Worm (Caenorhabditis elegans) whole organism, L4 larva: Measurements from ENCODE around the gene W06G6.10.

Experiments used
- D1046.2 ChIP-seq: fragments of 200-800 bp; sonication (Bioruptor generic); IDR thresholded peaks from 2 replicates; pipeline ENCODE4 v1.3.6; 2022; ENCODE audit warnings: missing genetic modification characterization, missing compliant biosample characterization
- F26F4.8 ChIP-seq: fragments of 200-800 bp; sonication (Bioruptor generic); conservative IDR thresholded peaks from 2 replicates; pipeline ENCODE4 v1.3.6; 2022; ENCODE audit warnings: missing genetic modification characterization, missing compliant biosample characterization
- F37D6.2 ChIP-seq: sonication (generic microtip); optimal IDR thresholded peaks from 2 replicates; lab custom pipeline; 2016; ENCODE audit warnings: mild to moderate bottlenecking, missing genetic modification characterization, missing compliant biosample characterization
- F44E2.7 ChIP-seq: fragments of 200-800 bp; sonication (Bioruptor generic); IDR thresholded peaks from 2 replicates; pipeline ENCODE4 v2.1.2; 2022; ENCODE audit warnings: missing genetic modification characterization, missing compliant biosample characterization
- Y48G9A.11 ChIP-seq: fragments of 200-800 bp; sonication (Bioruptor generic); IDR thresholded peaks from 2 replicates; pipeline ENCODE4 v1.3.6; 2022; ENCODE audit warnings: missing genetic modification reagents, missing genetic modification characterization, missing compliant biosample characterization
- Y75B8A.6 ChIP-seq: fragments of 200-800 bp; sonication (Bioruptor generic); IDR thresholded peaks from 2 replicates; pipeline ENCODE4 v1.3.6; 2022; ENCODE audit warnings: missing genetic modification reagents, missing genetic modification characterization, missing compliant biosample characterization
- ZK546.5 ChIP-seq, 2 experiments: sonication (generic microtip); optimal IDR thresholded peaks; 2 replicates each; lab custom pipeline; 2017; ENCODE audit warnings: missing biosample characterization in 2 of 2, missing genetic modification characterization in 2 of 2
- arid-1 ChIP-seq: fragments of 200-800 bp; sonication (Bioruptor generic); conservative IDR thresholded peaks from 2 replicates; pipeline ENCODE4 v1.3.6; 2022; ENCODE audit warnings: missing genetic modification reagents, missing genetic modification characterization, missing compliant biosample characterization
- ceh-28 ChIP-seq: fragments of 150-350 bp; optimal IDR thresholded peaks from 2 replicates; lab custom pipeline; 2014; ENCODE audit warnings: missing biosample characterization, missing genetic modification reagents, missing genetic modification characterization
- ceh-32 ChIP-seq: sonication (generic microtip); optimal IDR thresholded peaks from 2 replicates; lab custom pipeline; 2016; ENCODE audit warnings: mild to moderate bottlenecking, missing genetic modification characterization, missing compliant biosample characterization; ENCODE audit not compliant: poor library complexity
- ces-1 ChIP-seq: fragments of 150-350 bp; sonication (generic microtip); optimal IDR thresholded peaks from 4 replicates; lab custom pipeline; 2014; ENCODE audit warnings: missing biosample characterization, missing genetic modification reagents, missing genetic modification characterization
- cey-2 ChIP-seq: sonication (generic microtip); optimal IDR thresholded peaks from 3 replicates; lab custom pipeline; 2017; ENCODE audit warnings: missing genetic modification characterization, mild to moderate bottlenecking, missing compliant biosample characterization, antibody characterized with exemption, borderline replicate concordance; ENCODE audit not compliant: insufficient read depth
- ctbp-1 ChIP-seq: fragments of 200-800 bp; sonication (Bioruptor generic); IDR thresholded peaks from 2 replicates; pipeline ENCODE4 v1.3.6; 2022; ENCODE audit warnings: missing genetic modification reagents, missing genetic modification characterization, missing compliant biosample characterization
- daf-19 ChIP-seq: fragments of 200-800 bp; sonication (Bioruptor generic); conservative IDR thresholded peaks from 2 replicates; pipeline ENCODE4 v1.3.6; 2022; ENCODE audit warnings: missing genetic modification characterization, missing compliant biosample characterization
- daf-8 ChIP-seq: fragments of 200-800 bp; sonication (Bioruptor generic); IDR thresholded peaks from 2 replicates; pipeline ENCODE4 v1.3.6; 2022; ENCODE audit warnings: missing genetic modification characterization, missing compliant biosample characterization
- dmd-9 ChIP-seq: fragments of 200-800 bp; sonication (Bioruptor generic); IDR thresholded peaks from 2 replicates; pipeline ENCODE4 v1.3.6; 2022; ENCODE audit warnings: missing genetic modification reagents, missing genetic modification characterization, missing compliant biosample characterization
- egl-27 ChIP-seq: sonication (generic microtip); optimal IDR thresholded peaks from 3 replicates; lab custom pipeline; 2017; ENCODE audit warnings: missing biosample characterization, missing genetic modification reagents, missing genetic modification characterization
- egl-43 ChIP-seq: fragments of 200-800 bp; sonication (Bioruptor generic); IDR thresholded peaks from 2 replicates; pipeline ENCODE4 v1.3.6; 2022; ENCODE audit warnings: missing genetic modification reagents, missing genetic modification characterization, missing compliant biosample characterization
- fkh-10 ChIP-seq: fragments of 150-350 bp; optimal IDR thresholded peaks from 2 replicates; lab custom pipeline; 2014; ENCODE audit warnings: missing biosample characterization, missing genetic modification reagents, missing genetic modification characterization
- fos-1 ChIP-seq: fragments of 150-350 bp; optimal IDR thresholded peaks from 2 replicates; lab custom pipeline; 2014; ENCODE audit warnings: missing biosample characterization, missing genetic modification characterization
- gei-8 ChIP-seq: fragments of 200-800 bp; sonication (Bioruptor generic); optimal IDR thresholded peaks from 2 replicates; lab custom pipeline; 2018; ENCODE audit warnings: mild to moderate bottlenecking, missing genetic modification characterization, missing compliant biosample characterization
- hlh-30 ChIP-seq: sonication (generic microtip); optimal IDR thresholded peaks from 2 replicates; lab custom pipeline; 2017; ENCODE audit warnings: antibody characterized with exemption, mild to moderate bottlenecking, missing genetic modification characterization, missing compliant biosample characterization; ENCODE audit not compliant: insufficient read depth
- lin-13 ChIP-seq: fragments of 150-350 bp; optimal IDR thresholded peaks from 2 replicates; lab custom pipeline; 2014; ENCODE audit warnings: missing biosample characterization, missing genetic modification reagents, missing genetic modification characterization
- lin-15B ChIP-seq: fragments of 150-350 bp; sonication (generic microtip); optimal IDR thresholded peaks from 3 replicates; lab custom pipeline; 2014; ENCODE audit warnings: missing biosample characterization, missing genetic modification characterization
- lin-29 ChIP-seq: fragments of 200-800 bp; sonication (Bioruptor generic); IDR thresholded peaks from 2 replicates; pipeline ENCODE4 v1.3.6; 2022; ENCODE audit warnings: missing genetic modification reagents, missing genetic modification characterization, missing compliant biosample characterization
- lin-38 ChIP-seq: fragments of 200-800 bp; sonication (Bioruptor generic); IDR thresholded peaks from 2 replicates; pipeline ENCODE4 v1.3.6; 2022; ENCODE audit warnings: missing genetic modification reagents, missing genetic modification characterization, missing compliant biosample characterization
- lsy-2 ChIP-seq, 2 experiments: fragments of 150-350 bp in 1 of 2; sonication (generic microtip) in 1 of 2; optimal IDR thresholded peaks; 2 replicates each; lab custom pipeline; 2014 to 2017; ENCODE audit warnings: missing biosample characterization in 2 of 2, missing genetic modification characterization in 2 of 2
- madf-5 ChIP-seq, 2 experiments: fragments of 200-800 bp; sonication (Bioruptor generic); IDR thresholded peaks; 2 replicates each; pipeline ENCODE4 v1.3.6; 2022; ENCODE audit warnings: missing compliant biosample characterization in 2 of 2, missing genetic modification characterization in 2 of 2
- mep-1 ChIP-seq: fragments of 150-350 bp; sonication (generic microtip); optimal IDR thresholded peaks from 3 replicates; lab custom pipeline; 2014; ENCODE audit warnings: missing biosample characterization, missing genetic modification characterization
- mes-2 ChIP-seq: sonication (generic microtip); optimal IDR thresholded peaks from 2 replicates; lab custom pipeline; 2016; ENCODE audit warnings: missing genotype, mild to moderate bottlenecking, missing genetic modification characterization, missing compliant biosample characterization; ENCODE audit not compliant: poor library complexity, severe bottlenecking
- mxl-2 ChIP-seq: fragments of 200-800 bp; sonication (Bioruptor generic); conservative IDR thresholded peaks from 2 replicates; pipeline ENCODE4 v1.3.6; 2022; ENCODE audit warnings: missing genetic modification reagents, missing genetic modification characterization, missing compliant biosample characterization
- nhr-10 ChIP-seq: fragments of 150-350 bp; optimal IDR thresholded peaks from 2 replicates; lab custom pipeline; 2014; ENCODE audit warnings: missing biosample characterization, missing genetic modification characterization
- nhr-25 ChIP-seq: sonication (generic microtip); optimal IDR thresholded peaks from 2 replicates; lab custom pipeline; 2017; ENCODE audit warnings: missing genetic modification characterization, mild to moderate bottlenecking, missing compliant biosample characterization, antibody characterized with exemption, moderate library complexity, borderline replicate concordance; ENCODE audit not compliant: insufficient read depth
- nhr-28 ChIP-seq: fragments of 150-350 bp; optimal IDR thresholded peaks from 2 replicates; lab custom pipeline; 2014; ENCODE audit warnings: missing biosample characterization, missing genetic modification characterization
- nhr-42 ChIP-seq: fragments of 200-800 bp; sonication (Bioruptor generic); IDR thresholded peaks from 2 replicates; pipeline ENCODE4 v1.3.6; 2022; ENCODE audit warnings: missing genetic modification characterization, missing compliant biosample characterization
- nhr-6 ChIP-seq: fragments of 150-350 bp; optimal IDR thresholded peaks from 2 replicates; lab custom pipeline; 2014; ENCODE audit warnings: missing biosample characterization, missing genetic modification characterization
- nhr-77 ChIP-seq: fragments of 150-350 bp; optimal IDR thresholded peaks from 2 replicates; lab custom pipeline; 2014; ENCODE audit warnings: missing biosample characterization, missing genetic modification characterization
- pqm-1 ChIP-seq: sonication (generic microtip); optimal IDR thresholded peaks from 2 replicates; lab custom pipeline; 2017; ENCODE audit warnings: missing biosample characterization, missing genetic modification characterization
- rbr-2 ChIP-seq: sonication (generic microtip); optimal IDR thresholded peaks from 2 replicates; lab custom pipeline; 2016; ENCODE audit warnings: missing genotype, missing genetic modification characterization, missing compliant biosample characterization
- saeg-2 ChIP-seq: fragments of 200-800 bp; sonication (Bioruptor generic); IDR thresholded peaks from 2 replicates; pipeline ENCODE4 v1.3.6; 2022; ENCODE audit warnings: missing genetic modification reagents, missing genetic modification characterization, missing compliant biosample characterization
- sdz-12 ChIP-seq: fragments of 200-800 bp; sonication (Bioruptor generic); optimal IDR thresholded peaks from 2 replicates; lab custom pipeline; 2018; ENCODE audit warnings: mild to moderate bottlenecking, missing genetic modification characterization, missing compliant biosample characterization
- set-16 ChIP-seq: fragments of 200-800 bp; sonication (Bioruptor generic); IDR thresholded peaks from 2 replicates; pipeline ENCODE4 v1.3.6; 2022; ENCODE audit warnings: missing genetic modification reagents, missing genetic modification characterization, missing compliant biosample characterization
- snpc-1.2 ChIP-seq: fragments of 200-800 bp; sonication (Bioruptor generic); IDR thresholded peaks from 2 replicates; pipeline ENCODE4 v1.3.6; 2022; ENCODE audit warnings: missing genetic modification reagents, missing genetic modification characterization, missing compliant biosample characterization
- snpc-4 ChIP-seq: fragments of 150-350 bp; optimal IDR thresholded peaks from 2 replicates; lab custom pipeline; 2014; ENCODE audit warnings: missing biosample characterization, missing genetic modification characterization
- tag-97 ChIP-seq: fragments of 200-800 bp; sonication (Bioruptor generic); IDR thresholded peaks from 2 replicates; pipeline ENCODE4 v1.3.6; 2022; ENCODE audit warnings: missing genetic modification characterization, missing compliant biosample characterization
- tra-1 ChIP-seq: fragments of 200-800 bp; sonication (Bioruptor generic); IDR thresholded peaks from 2 replicates; pipeline ENCODE4 v1.3.6; 2022; ENCODE audit warnings: missing genetic modification reagents, missing genetic modification characterization, missing compliant biosample characterization
- vab-7 ChIP-seq: fragments of 200-800 bp; sonication (Bioruptor generic); IDR thresholded peaks from 2 replicates; pipeline ENCODE4 v1.3.6; 2022; ENCODE audit warnings: missing genetic modification reagents, missing genetic modification characterization, missing compliant biosample characterization
- zag-1 ChIP-seq: fragments of 150-350 bp; optimal IDR thresholded peaks from 2 replicates; lab custom pipeline; 2014; ENCODE audit warnings: missing biosample characterization, missing genetic modification characterization
- zfp-2 ChIP-seq: sonication (generic microtip); optimal IDR thresholded peaks from 2 replicates; lab custom pipeline; 2016; ENCODE audit warnings: mild to moderate bottlenecking, missing genetic modification characterization, missing compliant biosample characterization
- zfp-3 ChIP-seq: fragments of 200-800 bp; sonication (Bioruptor generic); conservative IDR thresholded peaks from 2 replicates; pipeline ENCODE4 v1.3.6; 2022; ENCODE audit warnings: missing genetic modification reagents, missing genetic modification characterization, missing compliant biosample characterization

The W06G6.10 gene

ce11 chrV:16648317-16649018 lies 1.5 kb upstream of the W06G6.10 start, which contains the start of gene W06G6.20 (continued):
- peak; percentile 74 for TF ChIP-seq hlh-30 (tag; lab: Kevin White, UChicago)
- TF ChIP-seq mes-2 (tag; lab: Kevin White, UChicago): no peak
- TF ChIP-seq vab-7 (GFP tag; lab: Robert Waterston, UW): no peak; the same call in 1 of the 2 replicates
- TF ChIP-seq nhr-25 (tag; lab: Kevin White, UChicago): no peak
- no peak for TF ChIP-seq gei-8
- TF ChIP-seq Y75B8A.6 (GFP tag; lab: Robert Waterston, UW): no peak
- TF ChIP-seq arid-1: peak; percentile 49; the same call in 1 of the 2 replicates
- no peak for TF ChIP-seq nhr-77 (tag; lab: Kevin White, UChicago)
- TF ChIP-seq egl-27 (tag; lab: Kevin White, UChicago): no peak
- no peak for TF ChIP-seq dmd-9
- TF ChIP-seq cey-2 (tag; lab: Kevin White, UChicago): no peak
- TF ChIP-seq tra-1 (GFP tag; lab: Robert Waterston, UW): no peak
- TF ChIP-seq zfp-2 (tag; lab: Kevin White, UChicago): no peak
- TF ChIP-seq zfp-3 (GFP tag; lab: Robert Waterston, UW): no peak
- TF ChIP-seq lin-15B: no peak
- TF ChIP-seq daf-19 (GFP tag; lab: Robert Waterston, UW): no peak
- no peak for TF ChIP-seq ces-1 (GFP tag; lab: Kevin White, UChicago)
- TF ChIP-seq fkh-10 (GFP tag; lab: Kevin White, UChicago): no peak
- TF ChIP-seq sdz-12: no peak
- no peak for TF ChIP-seq nhr-28 (tag; lab: Kevin White, UChicago)
- no peak for TF ChIP-seq lin-29 (GFP tag; lab: Robert Waterston, UW)
- no peak for TF ChIP-seq ceh-32 (tag; lab: Kevin White, UChicago)
- no peak for TF ChIP-seq nhr-10 (tag; lab: Kevin White, UChicago)
- no peak for TF ChIP-seq set-16 (GFP tag; lab: Robert Waterston, UW)
- 0 out of 4 replicates have a peak, but pooled peaks have one; percentile 7 to 9 for TF ChIP-seq madf-5 (GFP tag; IDR thresholded peaks at IDR 0.05; lab: Robert Waterston, UW)
- no peak for TF ChIP-seq nhr-6
- no peak for TF ChIP-seq nhr-42 (GFP tag; lab: Robert Waterston, UW)
- 0 out of 2 replicates have a peak, but pooled peaks have one; percentile 10 for TF ChIP-seq Y48G9A.11
- TF ChIP-seq lin-38 (GFP tag; lab: Robert Waterston, UW): peak; percentile 54
- TF ChIP-seq snpc-1.2 (GFP tag; lab: Robert Waterston, UW): peak; percentile 62
- no peak for TF ChIP-seq D1046.2
- TF ChIP-seq lin-13 (GFP tag; lab: Kevin White, UChicago): no peak
- no peak for TF ChIP-seq mep-1 (tag; lab: Kevin White, UChicago)
- TF ChIP-seq F44E2.7 (GFP tag; lab: Robert Waterston, UW): no peak
- no peak for TF ChIP-seq F26F4.8
- no peak for TF ChIP-seq snpc-4 (tag; lab: Kevin White, UChicago)
- TF ChIP-seq daf-8: no peak
- no peak for TF ChIP-seq fos-1
- no peak for TF ChIP-seq pqm-1
- no peak for TF ChIP-seq tag-97
- no peak for TF ChIP-seq lsy-2 (tag; optimal IDR thresholded peaks at IDR 0.05; lab: Kevin White, UChicago)
- 0 out of 2 replicates have a peak, but pooled peaks have one; percentile 23 for TF ChIP-seq egl-43
- TF ChIP-seq rbr-2 (tag; lab: Kevin White, UChicago): no peak
- no peak for TF ChIP-seq zag-1
- TF ChIP-seq ZK546.5 (tag; optimal IDR thresholded peaks at IDR 0.05; lab: Kevin White, UChicago): no peak
- no peak for TF ChIP-seq saeg-2 (GFP tag; lab: Robert Waterston, UW)
- no peak for TF ChIP-seq ceh-28 (tag; lab: Kevin White, UChicago)
- TF ChIP-seq mxl-2 (GFP tag; lab: Robert Waterston, UW): no peak
- TF ChIP-seq F37D6.2 (tag; lab: Kevin White, UChicago): no peak
- TF ChIP-seq ctbp-1 (GFP tag; lab: Robert Waterston, UW): no peak
